Worm (Caenorhabditis elegans) whole organism, mixed stage, embryonic: Measurements from ENCODE around the gene plx-2.

ENCODE experiments used
- M03D4.4 ChIP-seq: sonication (generic microtip); optimal IDR thresholded peaks from 2 replicates; lab custom pipeline; 2017; ENCODE audit warnings: mild to moderate bottlenecking, missing genetic modification characterization, missing compliant biosample characterization
- bed-3 ChIP-seq: fragments of 200-800 bp; sonication (Bioruptor generic); optimal IDR thresholded peaks from 3 replicates; lab custom pipeline; 2018; ENCODE audit warnings: mild to moderate bottlenecking, missing genetic modification characterization, moderate library complexity, missing compliant biosample characterization
- blmp-1 ChIP-seq: fragments of 150-350 bp; optimal IDR thresholded peaks from 2 replicates; lab custom pipeline; 2014; ENCODE audit warnings: missing biosample characterization, missing genetic modification characterization
- ceh-39 ChIP-seq: fragments of 150-350 bp; optimal IDR thresholded peaks from 2 replicates; lab custom pipeline; 2014; ENCODE audit warnings: missing biosample characterization, missing genetic modification characterization
- ceh-43 ChIP-seq: fragments of 200-800 bp; sonication (Bioruptor generic); optimal IDR thresholded peaks from 2 replicates; lab custom pipeline; 2018; ENCODE audit warnings: mild to moderate bottlenecking, missing genetic modification characterization, moderate library complexity, missing compliant biosample characterization
- ceh-83 ChIP-seq: fragments of 200-800 bp; sonication (Bioruptor generic); optimal IDR thresholded peaks from 2 replicates; lab custom pipeline; 2018; ENCODE audit warnings: mild to moderate bottlenecking, missing genetic modification characterization, missing compliant biosample characterization
- ces-1 ChIP-seq: fragments of 150-350 bp; optimal IDR thresholded peaks from 2 replicates; lab custom pipeline; 2014; ENCODE audit warnings: missing biosample characterization, missing genetic modification reagents, missing genetic modification characterization
- cnd-1 ChIP-seq: fragments of 200-800 bp; sonication (Bioruptor generic); optimal IDR thresholded peaks from 2 replicates; lab custom pipeline; 2018; ENCODE audit warnings: mild to moderate bottlenecking, missing genetic modification characterization, missing compliant biosample characterization
- drap-1 ChIP-seq: fragments of 200-800 bp; sonication (Bioruptor generic); optimal IDR thresholded peaks from 3 replicates; lab custom pipeline; 2018; ENCODE audit warnings: mild to moderate bottlenecking, missing genetic modification characterization, missing compliant biosample characterization
- elt-1 ChIP-seq: sonication (generic microtip); optimal IDR thresholded peaks from 2 replicates; lab custom pipeline; 2017; ENCODE audit warnings: missing genetic modification characterization, mild to moderate bottlenecking, missing compliant biosample characterization, antibody characterized with exemption, moderate library complexity, borderline replicate concordance; ENCODE audit not compliant: insufficient read depth
- elt-3 ChIP-seq: fragments of 150-350 bp; optimal IDR thresholded peaks from 2 replicates; lab custom pipeline; 2014; ENCODE audit warnings: missing biosample characterization, missing genetic modification characterization
- flh-1 ChIP-seq: fragments of 200-800 bp; sonication (Bioruptor generic); optimal IDR thresholded peaks from 2 replicates; lab custom pipeline; 2018; ENCODE audit warnings: mild to moderate bottlenecking, missing genetic modification characterization, moderate library complexity, missing compliant biosample characterization
- ham-2 ChIP-seq: fragments of 200-800 bp; sonication (Bioruptor generic); optimal IDR thresholded peaks from 2 replicates; lab custom pipeline; 2018; ENCODE audit warnings: mild to moderate bottlenecking, missing genetic modification characterization, missing compliant biosample characterization
- lin-13 ChIP-seq: fragments of 150-350 bp; optimal IDR thresholded peaks from 2 replicates; lab custom pipeline; 2014; ENCODE audit warnings: missing biosample characterization, missing genetic modification characterization
- lin-32 ChIP-seq: fragments of 200-800 bp; sonication (Bioruptor generic); optimal IDR thresholded peaks from 2 replicates; lab custom pipeline; 2018; ENCODE audit warnings: mild to moderate bottlenecking, missing genetic modification characterization, missing compliant biosample characterization
- mab-5 ChIP-seq: fragments of 150-350 bp; optimal IDR thresholded peaks from 2 replicates; lab custom pipeline; 2014; ENCODE audit warnings: missing biosample characterization, missing genetic modification characterization
- nhr-12 ChIP-seq: fragments of 150-350 bp; optimal IDR thresholded peaks from 2 replicates; lab custom pipeline; 2014; ENCODE audit warnings: missing biosample characterization, missing genetic modification characterization
- nhr-2 ChIP-seq: fragments of 150-350 bp; optimal IDR thresholded peaks from 2 replicates; lab custom pipeline; 2014; ENCODE audit warnings: missing biosample characterization, missing genetic modification characterization
- nhr-28 ChIP-seq: fragments of 150-350 bp; optimal IDR thresholded peaks from 2 replicates; lab custom pipeline; 2014; ENCODE audit warnings: missing biosample characterization, missing genetic modification characterization
- nhr-76 ChIP-seq: sonication (generic microtip); optimal IDR thresholded peaks from 2 replicates; lab custom pipeline; 2017; ENCODE audit warnings: missing biosample characterization, missing genetic modification characterization
- pha-4 ChIP-seq: fragments of 150-350 bp; optimal IDR thresholded peaks from 2 replicates; lab custom pipeline; 2018; ENCODE audit warnings: missing biosample characterization, missing genetic modification reagents, missing genetic modification characterization
- sem-2 ChIP-seq: fragments of 200-800 bp; sonication (Bioruptor generic); optimal IDR thresholded peaks from 2 replicates; lab custom pipeline; 2018; ENCODE audit warnings: mild to moderate bottlenecking, missing genetic modification characterization, missing compliant biosample characterization
- snpc-4 ChIP-seq: fragments of 150-350 bp; optimal IDR thresholded peaks from 2 replicates; lab custom pipeline; 2014; ENCODE audit warnings: missing biosample characterization, missing genetic modification characterization
- sptf-1 ChIP-seq: sonication (generic microtip); optimal IDR thresholded peaks from 2 replicates; lab custom pipeline; 2017; ENCODE audit warnings: mild to moderate bottlenecking, missing genetic modification characterization, moderate library complexity, missing compliant biosample characterization
- tbx-8 ChIP-seq: fragments of 200-800 bp; sonication (Bioruptor generic); optimal IDR thresholded peaks from 2 replicates; lab custom pipeline; 2018; ENCODE audit warnings: mild to moderate bottlenecking, missing genetic modification characterization, moderate library complexity, missing compliant biosample characterization
- unc-120 ChIP-seq: sonication (generic microtip); optimal IDR thresholded peaks from 2 replicates; lab custom pipeline; 2017; ENCODE audit warnings: missing genetic modification characterization, missing compliant biosample characterization; ENCODE audit not compliant: poor library complexity, severe bottlenecking
- unc-39 ChIP-seq: fragments of 150-350 bp; optimal IDR thresholded peaks from 2 replicates; lab custom pipeline; 2014; ENCODE audit warnings: missing biosample characterization, missing genetic modification characterization
- zip-8 ChIP-seq: fragments of 150-350 bp; optimal IDR thresholded peaks from 2 replicates; lab custom pipeline; 2014; ENCODE audit warnings: missing biosample characterization, missing genetic modification characterization
- ztf-11 ChIP-seq: fragments of 150-350 bp; optimal IDR thresholded peaks from 2 replicates; lab custom pipeline; 2014; ENCODE audit warnings: missing biosample characterization, missing genetic modification characterization

plx-2 gene

DNA sequence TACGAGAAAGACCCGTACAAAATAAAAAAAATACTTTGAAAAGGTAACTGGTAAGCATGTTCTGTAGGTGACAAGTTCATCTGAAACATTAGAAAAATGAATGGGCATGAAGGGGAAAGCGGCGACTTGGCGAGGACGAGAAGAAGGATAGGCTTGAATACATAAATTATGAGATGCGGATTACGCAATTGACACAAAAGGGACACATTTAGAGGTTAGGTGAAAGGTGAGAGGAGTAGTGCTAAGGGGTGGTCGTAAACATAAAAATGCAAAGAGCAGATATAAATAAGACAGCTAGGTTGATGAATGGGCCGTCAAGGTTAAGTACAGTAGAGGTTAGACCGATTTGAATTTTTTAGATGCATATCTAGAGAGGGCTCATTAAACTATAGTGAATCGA lies 4.1 kb upstream of the plx-2 start:
- peak; percentile 41 for TF ChIP-seq zip-8 (tag; lab: Kevin White, UChicago)
- peak; percentile 82 for TF ChIP-seq nhr-2 (tag; lab: Kevin White, UChicago)
- TF ChIP-seq nhr-12: no peak

DNA sequence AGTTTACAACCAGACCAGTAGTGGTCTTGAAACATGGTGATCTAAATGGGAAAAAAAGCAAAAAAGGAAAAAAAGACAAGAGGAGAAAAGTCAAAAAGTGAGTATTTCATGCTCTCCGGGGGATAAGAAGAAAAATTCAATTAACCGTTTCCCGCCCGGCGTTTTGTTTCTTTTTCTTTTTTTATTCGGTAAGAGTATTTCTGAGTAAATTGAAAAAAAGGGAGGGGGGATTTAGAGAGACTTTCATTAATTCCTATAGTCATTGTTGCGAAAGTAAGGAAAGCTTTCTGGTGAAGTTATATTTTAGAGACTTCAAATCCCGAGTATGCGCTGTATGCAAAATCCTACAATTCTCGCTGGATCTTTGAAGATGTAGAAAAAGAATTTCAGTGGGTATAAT lies 3.0 kb upstream of the plx-2 start:
- peak; percentile 21 for TF ChIP-seq ces-1 (GFP tag; lab: Kevin White, UChicago)
- TF ChIP-seq nhr-28 (tag; lab: Kevin White, UChicago): no peak

DNA sequence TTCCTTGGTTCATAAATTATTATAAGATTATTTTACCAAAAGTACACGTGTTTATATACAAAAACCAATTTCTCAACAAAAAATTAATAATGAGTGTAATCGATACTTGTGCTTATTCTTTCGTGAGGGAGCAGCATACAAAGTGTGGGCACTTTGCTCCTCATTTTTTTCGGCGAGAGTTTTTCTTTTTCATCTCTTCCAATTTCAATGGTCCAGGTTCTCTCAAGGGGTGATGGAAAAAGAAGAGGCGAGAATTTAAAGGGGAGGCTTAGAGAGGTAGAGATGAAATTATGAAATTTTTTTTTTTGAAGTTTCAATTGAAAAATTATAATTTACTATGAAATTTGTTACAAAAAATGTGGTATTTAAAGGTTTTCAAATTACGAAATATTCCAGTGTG lies 7.7 kb downstream of the plx-2 start:
- TF ChIP-seq ces-1 (GFP tag; lab: Kevin White, UChicago) (peak; percentile 5), sptf-1 (tag; lab: Kevin White, UChicago) (no peak)
- TF ChIP-seq, all 35 proteins: peak for 1

DNA sequence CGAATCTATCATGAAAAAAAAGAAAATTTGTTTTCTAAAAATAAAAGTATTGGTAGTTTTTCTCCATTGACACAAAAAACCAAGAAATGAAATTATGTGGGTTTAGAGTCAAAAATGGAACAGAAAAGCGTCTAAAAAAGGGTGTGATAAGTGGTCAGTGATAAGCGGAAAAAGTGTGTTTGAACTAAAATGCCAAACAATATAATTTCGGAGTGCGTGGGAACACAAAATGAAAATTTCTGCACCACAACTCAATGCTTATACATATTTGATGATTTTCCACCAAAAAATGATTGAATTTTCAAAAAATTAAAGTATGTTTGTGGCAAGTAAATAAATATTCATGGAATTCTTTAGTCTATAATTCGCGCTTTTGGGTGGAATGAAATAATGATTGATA lies 9.3 kb downstream of the plx-2 start:
- TF ChIP-seq nhr-28 (tag; lab: Kevin White, UChicago) (no peak), elt-1 (tag; lab: Kevin White, UChicago) (no peak), ztf-11 (tag; lab: Kevin White, UChicago) (no peak), unc-39 (tag; lab: Kevin White, UChicago) (no peak), blmp-1 (tag; lab: Kevin White, UChicago) (no peak), pha-4 (tag; lab: Kevin White, UChicago) (no peak), bed-3 (GFP tag; lab: Kevin White, UChicago) (no peak), ceh-39 (tag; lab: Kevin White, UChicago) (no peak), nhr-76 (tag; lab: Kevin White, UChicago) (no peak), tbx-8 (no peak), ham-2 (GFP tag; lab: Kevin White, UChicago) (no peak), lin-13 (no peak), ceh-43 (no peak), M03D4.4 (tag; lab: Kevin White, UChicago) (no peak), cnd-1 (tag; lab: Kevin White, UChicago) (no peak), elt-3 (no peak), nhr-2 (tag; lab: Kevin White, UChicago) (no peak), flh-1 (GFP tag; lab: Kevin White, UChicago) (no peak), sem-2 (GFP tag; lab: Kevin White, UChicago) (no peak), snpc-4 (tag; lab: Kevin White, UChicago) (no peak)

DNA sequence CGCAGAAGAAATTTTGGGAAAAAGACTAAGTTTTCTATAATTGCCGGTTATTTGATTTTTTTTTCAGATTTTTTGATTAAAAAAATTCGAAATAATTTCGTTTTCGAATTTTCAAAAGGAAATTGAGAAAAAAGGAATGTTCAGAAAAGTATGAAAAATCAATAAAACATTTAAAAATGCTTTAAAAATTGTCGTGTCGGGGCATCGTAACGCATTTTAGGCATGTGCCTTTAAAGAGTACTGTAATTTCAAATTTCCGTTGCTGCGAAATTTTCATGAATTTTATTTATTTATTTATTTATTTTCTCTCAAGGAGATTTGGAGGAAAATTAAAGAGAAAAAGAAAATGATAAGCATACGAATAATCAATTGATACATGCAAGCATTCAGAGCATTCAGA lies 11.0 kb downstream of the plx-2 start:
- TF ChIP-seq unc-120 (no peak), drap-1 (no peak), ceh-39 (tag; lab: Kevin White, UChicago) (no peak), sptf-1 (tag; lab: Kevin White, UChicago) (no peak), nhr-76 (tag; lab: Kevin White, UChicago) (no peak)

DNA sequence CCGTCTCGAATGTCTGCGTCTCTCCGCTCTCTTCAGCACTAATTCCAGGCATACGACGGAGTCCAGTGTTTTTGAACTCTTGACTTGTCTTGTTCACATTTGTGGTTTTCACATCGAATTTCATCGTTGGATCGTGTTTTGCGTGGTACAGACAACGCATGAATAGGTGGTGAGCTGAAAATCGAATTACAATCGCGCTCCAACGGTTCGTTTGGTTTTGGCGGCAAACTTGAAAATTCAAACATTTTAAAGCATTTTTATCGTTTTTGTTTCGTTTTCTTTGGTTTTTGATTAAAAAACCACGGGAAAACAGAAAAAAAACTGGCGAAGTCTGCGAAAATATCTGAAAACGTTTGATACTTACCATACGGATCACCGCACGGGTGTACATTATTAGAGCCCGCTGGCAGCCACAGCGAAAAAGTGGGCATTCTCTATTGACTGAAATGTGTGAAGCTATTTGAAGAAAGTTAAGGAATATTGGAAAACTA lies 11.6 kb downstream of the plx-2 start, which contains the start of gene exl-1:
TSS of gene exl-1 (minus strand) at position 441 of the 491 bp plus-strand sequence.
- TF ChIP-seq ceh-43 (no peak), tbx-8 (no peak), lin-32 (no peak), nhr-76 (tag; lab: Kevin White, UChicago) (no peak), lin-13 (no peak), drap-1 (no peak), pha-4 (tag; lab: Kevin White, UChicago) (no peak), snpc-4 (tag; lab: Kevin White, UChicago) (no peak), ceh-83 (no peak), mab-5 (tag; lab: Kevin White, UChicago) (no peak), unc-120 (no peak), elt-1 (tag; lab: Kevin White, UChicago) (no peak), sptf-1 (tag; lab: Kevin White, UChicago) (no peak)
- TF ChIP-seq, all 35 proteins: peak for 0
